Fruit fly (Drosophila melanogaster): ENCODE measurements around the gene Eip74EF.

Eip74EF gene

dm6 chr3L:17590455-17591216, 28.5 kb downstream of the Eip74EF start (continued):
- TF ChIP-seq lov (optimal IDR thresholded peaks at IDR 0.05) (no peak), lov (GFP tag; IDR thresholded peaks at IDR 0.05) (no peak), CG8359 (GFP tag; optimal IDR thresholded peaks at IDR 0.05; ENCODE audit: borderline replicate concordance) (no peak), exex (tag; optimal IDR thresholded peaks at IDR 0.05) (no peak), wdn (GFP tag; IDR thresholded peaks at IDR 0.05) (no peak), CG8944 (GFP tag; optimal IDR thresholded peaks at IDR 0.05) (no peak), Hr39 (optimal IDR thresholded peaks at IDR 0.05) (no peak), CG3163 (GFP tag; optimal IDR thresholded peaks at IDR 0.05) (no peak), CG2202 (tag; optimal IDR thresholded peaks at IDR 0.05) (no peak), CG7928 (GFP tag; optimal IDR thresholded peaks at IDR 0.05) (no peak), hth (optimal IDR thresholded peaks at IDR 0.05) (no peak), ranshi (GFP tag; IDR thresholded peaks at IDR 0.05) (no peak), BEAF-32 (GFP tag; optimal IDR thresholded peaks at IDR 0.05) (no peak), CG8290 (GFP tag; optimal IDR thresholded peaks at IDR 0.05) (no peak), CG8290 (tag; optimal IDR thresholded peaks at IDR 0.05) (no peak), tx (GFP tag; optimal IDR thresholded peaks at IDR 0.05) (no peak), slbo (GFP tag; IDR thresholded peaks at IDR 0.05) (no peak), Hr3 (GFP tag; optimal IDR thresholded peaks at IDR 0.05) (no peak), CG31441 (GFP tag; IDR thresholded peaks at IDR 0.05) (no peak), klu (GFP tag; IDR thresholded peaks at IDR 0.05) (no peak), dimm (GFP tag; IDR thresholded peaks at IDR 0.05) (no peak), CG12942 (GFP tag; optimal IDR thresholded peaks at IDR 0.05) (no peak), bcd (GFP tag; optimal IDR thresholded peaks at IDR 0.05) (no peak), sima (GFP tag; optimal IDR thresholded peaks at IDR 0.05) (no peak), CG31365 (tag; optimal IDR thresholded peaks at IDR 0.05) (no peak), hbn (GFP tag; IDR thresholded peaks at IDR 0.05; ENCODE audit: partially characterized antibody) (0 out of 2 replicates have a peak, but pooled peaks have one; percentile 22), CG15601 (tag; optimal IDR thresholded peaks at IDR 0.05) (no peak), CG7372 (GFP tag; IDR thresholded peaks at IDR 0.05) (no peak), CG6765 (GFP tag; optimal IDR thresholded peaks at IDR 0.05) (no peak), toy (GFP tag; IDR thresholded peaks at IDR 0.05) (no peak), hkb (optimal IDR thresholded peaks at IDR 0.05) (no peak), hkb (GFP tag; IDR thresholded peaks at IDR 0.05) (no peak), HmgZ (tag; optimal IDR thresholded peaks at IDR 0.05) (no peak), NC2α (GFP tag; optimal IDR thresholded peaks at IDR 0.05) (no peak), Dfd (GFP tag; optimal IDR thresholded peaks at IDR 0.05) (no peak), CG18619 (GFP tag; optimal IDR thresholded peaks at IDR 0.05) (no peak), CG17328 (GFP tag; IDR thresholded peaks at IDR 0.05) (no peak), CG8281 (tag; optimal IDR thresholded peaks at IDR 0.05) (no peak), Abd-B (GFP tag; optimal IDR thresholded peaks at IDR 0.05) (no peak), CG2120 (GFP tag; optimal IDR thresholded peaks at IDR 0.05) (no peak), Sox100B (GFP tag; optimal IDR thresholded peaks at IDR 0.05) (no peak), CG14710 (tag; optimal IDR thresholded peaks at IDR 0.05) (no peak), CG8765 (GFP tag; IDR thresholded peaks at IDR 0.05) (no peak), org-1 (GFP tag; optimal IDR thresholded peaks at IDR 0.05) (no peak), CG16863 (GFP tag; optimal IDR thresholded peaks at IDR 0.05) (no peak), Elba2 (GFP tag; optimal IDR thresholded peaks at IDR 0.05) (no peak), lbe (GFP tag; optimal IDR thresholded peaks at IDR 0.05) (peak; percentile 74), Kr (GFP tag; optimal IDR thresholded peaks at IDR 0.05) (no peak), NfI (GFP tag; optimal IDR thresholded peaks at IDR 0.05) (no peak), p53 (GFP tag; optimal IDR thresholded peaks at IDR 0.05) (no peak), CoRest (tag; optimal IDR thresholded peaks at IDR 0.05) (no peak), Dp (GFP tag; optimal IDR thresholded peaks at IDR 0.05) (no peak), ash1 (GFP tag; optimal IDR thresholded peaks at IDR 0.05) (no peak)
